Worm (Caenorhabditis elegans): ENCODE data around the gene C36B7.2.

The C36B7.2 gene

ce11 chrX:7106103-7106502 lies at the start of gene C36B7.2:
TSS of gene C36B7.2 (plus strand) at chrX:7106403.
- TF ChIP-seq zag-1 (tag; optimal IDR thresholded peaks at IDR 0.05): no peak
- TF ChIP-seq aha-1 (tag): peak; percentile 22

ce11 chrX:7057357-7057756 lies 48.8 kb upstream of the C36B7.2 start, which contains the start of gene B0403.5:
TSS of gene B0403.5 (plus strand) at chrX:7057724.
- TF ChIP-seq pha-4 (GFP tag; IDR thresholded peaks at IDR 0.05) (no peak), pha-4 (tag; optimal IDR thresholded peaks at IDR 0.05) (no peak), unc-39 (tag; optimal IDR thresholded peaks at IDR 0.05) (no peak), sdz-12 (GFP tag; optimal IDR thresholded peaks at IDR 0.05) (no peak), nhr-48 (tag; optimal IDR thresholded peaks at IDR 0.05) (no peak), ztf-11 (tag; optimal IDR thresholded peaks at IDR 0.05) (no peak), spr-1 (tag; optimal IDR thresholded peaks at IDR 0.05) (no peak)

DNA sequence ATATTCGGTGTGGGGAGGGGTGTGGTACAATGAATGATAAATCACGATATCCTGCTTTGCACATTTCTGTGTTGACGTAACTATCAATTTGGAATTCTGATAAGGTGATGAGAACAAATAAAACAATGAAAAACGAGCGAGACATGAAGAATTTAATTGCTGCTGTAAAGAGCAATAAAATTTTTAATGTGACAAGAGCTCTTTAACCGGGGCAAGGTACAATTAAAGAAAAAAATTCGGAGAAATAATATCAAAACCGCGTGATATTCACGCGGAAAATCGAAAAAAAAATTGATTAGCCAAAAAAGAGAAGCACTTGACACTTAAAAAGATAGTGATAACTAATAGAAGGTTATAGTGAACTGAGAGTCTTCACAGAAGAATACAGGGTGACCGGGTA lies 44.9 kb upstream of the C36B7.2 start:
- no peak for TF ChIP-seq ceh-28 (tag; optimal IDR thresholded peaks at IDR 0.05)
- TF ChIP-seq tra-1 (GFP tag; IDR thresholded peaks at IDR 0.05): 0 out of 2 replicates have a peak, but pooled peaks have one; percentile 26
- no peak for TF ChIP-seq zfp-3 (GFP tag; conservative IDR thresholded peaks at IDR 0.05)
- TF ChIP-seq nhr-10 (tag; optimal IDR thresholded peaks at IDR 0.05): no peak
- no peak for TF ChIP-seq cey-2 (tag; optimal IDR thresholded peaks at IDR 0.05; ENCODE audit: borderline replicate concordance, insufficient read depth)
- no peak for TF ChIP-seq F26F4.8 (GFP tag; conservative IDR thresholded peaks at IDR 0.05)
- TF ChIP-seq R02D3.7 (tag; optimal IDR thresholded peaks at IDR 0.05): no peak
- TF ChIP-seq ztf-11 (tag; optimal IDR thresholded peaks at IDR 0.05): no peak
- no peak for TF ChIP-seq nhr-41 (GFP tag; IDR thresholded peaks at IDR 0.05)
- no peak for TF ChIP-seq zip-11 (GFP tag; IDR thresholded peaks at IDR 0.05)
- peak; percentile 54 for TF ChIP-seq dmd-6 (GFP tag; IDR thresholded peaks at IDR 0.05)
- TF ChIP-seq ceh-32 (tag; optimal IDR thresholded peaks at IDR 0.05; ENCODE audit: poor library complexity): no peak
- TF ChIP-seq daf-19 (GFP tag; conservative IDR thresholded peaks at IDR 0.05): no peak
- TF ChIP-seq nhr-48 (tag; optimal IDR thresholded peaks at IDR 0.05): no peak
- no peak for TF ChIP-seq nhr-42 (GFP tag; IDR thresholded peaks at IDR 0.05)
- no peak for TF ChIP-seq nhr-6 (tag; optimal IDR thresholded peaks at IDR 0.05)
- TF ChIP-seq nhr-76 (tag; optimal IDR thresholded peaks at IDR 0.05): no peak
- no peak for TF ChIP-seq aly-2 (tag; optimal IDR thresholded peaks at IDR 0.05)
- TF ChIP-seq tag-97 (GFP tag; IDR thresholded peaks at IDR 0.05): no peak
- TF ChIP-seq saeg-2 (GFP tag; IDR thresholded peaks at IDR 0.05): no peak
- TF ChIP-seq php-3 (GFP tag; IDR thresholded peaks at IDR 0.05): peak; percentile 99
- TF ChIP-seq mdl-1 (tag; optimal IDR thresholded peaks at IDR 0.05): no peak
- TF ChIP-seq hlh-11 (tag; optimal IDR thresholded peaks at IDR 0.05): peak; percentile 49
- TF ChIP-seq egl-27 (tag; optimal IDR thresholded peaks at IDR 0.05): no peak
- no peak for TF ChIP-seq mes-2 (tag; optimal IDR thresholded peaks at IDR 0.05; ENCODE audit: poor library complexity, severe bottlenecking)
- no peak for TF ChIP-seq hlh-30 (tag; optimal IDR thresholded peaks at IDR 0.05; ENCODE audit: insufficient read depth)
- TF ChIP-seq F44E2.7 (GFP tag; IDR thresholded peaks at IDR 0.05): no peak
- TF ChIP-seq dve-1 (tag; optimal IDR thresholded peaks at IDR 0.05; ENCODE audit: insufficient read depth): peak; percentile 52
- TF ChIP-seq arid-1 (GFP tag; conservative IDR thresholded peaks at IDR 0.05): no peak
- TF ChIP-seq ceh-20 (GFP tag; IDR thresholded peaks at IDR 0.05): peak; percentile 23; the same call in 1 of the 2 replicates
- no peak for TF ChIP-seq spr-3 (GFP tag; optimal IDR thresholded peaks at IDR 0.05)
- TF ChIP-seq ZK546.5 (tag; optimal IDR thresholded peaks at IDR 0.05): no peak

Data from whole organism, L4 larva.